Worm (Caenorhabditis elegans) whole organism, L4 larva: ENCODE results near the gene T14B4.19.

ENCODE experiments used
- T26A8.4 ChIP-seq: fragments of 200-800 bp; sonication (Bioruptor generic); IDR thresholded peaks from 2 replicates; pipeline ENCODE4 v1.3.6; 2022; ENCODE audit warnings: missing genetic modification characterization, missing compliant biosample characterization
- Y105C5A.15 ChIP-seq: fragments of 200-800 bp; sonication (Bioruptor generic); IDR thresholded peaks from 2 replicates; pipeline ENCODE4 v1.3.6; 2022; ENCODE audit warnings: missing genetic modification characterization, missing compliant biosample characterization
- Y48G9A.11 ChIP-seq: fragments of 200-800 bp; sonication (Bioruptor generic); IDR thresholded peaks from 2 replicates; pipeline ENCODE4 v1.3.6; 2022; ENCODE audit warnings: missing genetic modification reagents, missing genetic modification characterization, missing compliant biosample characterization
- Y75B8A.6 ChIP-seq: fragments of 200-800 bp; sonication (Bioruptor generic); IDR thresholded peaks from 2 replicates; pipeline ENCODE4 v1.3.6; 2022; ENCODE audit warnings: missing genetic modification reagents, missing genetic modification characterization, missing compliant biosample characterization
- ZK546.5 ChIP-seq, 2 experiments: sonication (generic microtip); optimal IDR thresholded peaks; 2 replicates each; lab custom pipeline; 2017; ENCODE audit warnings: missing biosample characterization in 2 of 2, missing genetic modification characterization in 2 of 2
- aha-1 ChIP-seq: fragments of 150-350 bp; peaks from one replicate; lab custom pipeline; 2014; ENCODE audit warnings: missing biosample characterization, missing genetic modification characterization
- aly-2 ChIP-seq: sonication (generic microtip); optimal IDR thresholded peaks from 2 replicates; lab custom pipeline; 2018; ENCODE audit warnings: missing biosample characterization, missing genetic modification characterization
- ceh-20 ChIP-seq: fragments of 200-800 bp; sonication (Bioruptor generic); IDR thresholded peaks from 2 replicates; pipeline ENCODE4 v1.3.6; 2022; ENCODE audit warnings: missing genetic modification reagents, missing genetic modification characterization, missing compliant biosample characterization
- ceh-82 ChIP-seq: sonication (generic microtip); optimal IDR thresholded peaks from 2 replicates; lab custom pipeline; 2017; ENCODE audit warnings: missing biosample characterization, missing genetic modification characterization
- ces-1 ChIP-seq: fragments of 150-350 bp; sonication (generic microtip); optimal IDR thresholded peaks from 4 replicates; lab custom pipeline; 2014; ENCODE audit warnings: missing biosample characterization, missing genetic modification reagents, missing genetic modification characterization
- cey-2 ChIP-seq: sonication (generic microtip); optimal IDR thresholded peaks from 3 replicates; lab custom pipeline; 2017; ENCODE audit warnings: missing genetic modification characterization, mild to moderate bottlenecking, missing compliant biosample characterization, antibody characterized with exemption, borderline replicate concordance; ENCODE audit not compliant: insufficient read depth
- ctbp-1 ChIP-seq: fragments of 200-800 bp; sonication (Bioruptor generic); IDR thresholded peaks from 2 replicates; pipeline ENCODE4 v1.3.6; 2022; ENCODE audit warnings: missing genetic modification reagents, missing genetic modification characterization, missing compliant biosample characterization
- daf-16 ChIP-seq, 3 experiments: sonication (generic microtip); optimal IDR thresholded peaks; 2 replicates each; lab custom pipeline; 2016 to 2017; ENCODE audit warnings: missing genetic modification characterization in 3 of 3, missing genetic modification reagents in 3 of 3, mild to moderate bottlenecking in 2 of 3, missing compliant biosample characterization in 2 of 3, missing biosample characterization in 1 of 3, moderate library complexity in 1 of 3
- dve-1 ChIP-seq: sonication (generic microtip); optimal IDR thresholded peaks from 2 replicates; lab custom pipeline; 2017; ENCODE audit warnings: antibody characterized with exemption, mild to moderate bottlenecking, missing genetic modification characterization, missing compliant biosample characterization; ENCODE audit not compliant: insufficient read depth
- egl-27 ChIP-seq: sonication (generic microtip); optimal IDR thresholded peaks from 3 replicates; lab custom pipeline; 2017; ENCODE audit warnings: missing biosample characterization, missing genetic modification reagents, missing genetic modification characterization
- fkh-10 ChIP-seq: fragments of 150-350 bp; optimal IDR thresholded peaks from 2 replicates; lab custom pipeline; 2014; ENCODE audit warnings: missing biosample characterization, missing genetic modification reagents, missing genetic modification characterization
- hif-1 ChIP-seq, 2 experiments: sonication (generic microtip); optimal IDR thresholded peaks; 2 replicates each; lab custom pipeline; 2016 to 2017; ENCODE audit warnings: missing compliant biosample characterization in 2 of 2, missing genetic modification characterization in 2 of 2, missing genetic modification reagents in 2 of 2, missing genotype in 2 of 2, mild to moderate bottlenecking in 1 of 2
- hlh-30 ChIP-seq: sonication (generic microtip); optimal IDR thresholded peaks from 2 replicates; lab custom pipeline; 2017; ENCODE audit warnings: antibody characterized with exemption, mild to moderate bottlenecking, missing genetic modification characterization, missing compliant biosample characterization; ENCODE audit not compliant: insufficient read depth
- lin-13 ChIP-seq: fragments of 150-350 bp; optimal IDR thresholded peaks from 2 replicates; lab custom pipeline; 2014; ENCODE audit warnings: missing biosample characterization, missing genetic modification reagents, missing genetic modification characterization
- lin-15B ChIP-seq: fragments of 150-350 bp; sonication (generic microtip); optimal IDR thresholded peaks from 3 replicates; lab custom pipeline; 2014; ENCODE audit warnings: missing biosample characterization, missing genetic modification characterization
- lin-39 ChIP-seq: fragments of 150-350 bp; optimal IDR thresholded peaks from 2 replicates; lab custom pipeline; 2014; ENCODE audit warnings: missing biosample characterization, missing genetic modification reagents, missing genetic modification characterization
- lir-3 ChIP-seq: sonication (generic microtip); optimal IDR thresholded peaks from 2 replicates; lab custom pipeline; 2016; ENCODE audit warnings: mild to moderate bottlenecking, missing genetic modification characterization, missing compliant biosample characterization
- mdl-1 ChIP-seq, 2 experiments: fragments of 150-350 bp in 1 of 2; sonication (generic microtip) in 1 of 2; optimal IDR thresholded peaks; 2 replicates each; lab custom pipeline; 2014 to 2017; ENCODE audit warnings: missing biosample characterization in 2 of 2, missing genetic modification characterization in 2 of 2
- mep-1 ChIP-seq: fragments of 150-350 bp; sonication (generic microtip); optimal IDR thresholded peaks from 3 replicates; lab custom pipeline; 2014; ENCODE audit warnings: missing biosample characterization, missing genetic modification characterization
- nhr-102 ChIP-seq: sonication (generic microtip); optimal IDR thresholded peaks from 2 replicates; lab custom pipeline; 2016; ENCODE audit warnings: mild to moderate bottlenecking, missing genetic modification characterization, moderate library complexity, missing compliant biosample characterization
- nhr-11 ChIP-seq: fragments of 150-350 bp; optimal IDR thresholded peaks from 2 replicates; lab custom pipeline; 2014; ENCODE audit warnings: missing biosample characterization, missing genetic modification characterization
- nhr-111 ChIP-seq: fragments of 200-800 bp; sonication (Bioruptor generic); optimal IDR thresholded peaks from 2 replicates; lab custom pipeline; 2018; ENCODE audit warnings: mild to moderate bottlenecking, missing genetic modification characterization, missing compliant biosample characterization
- nhr-237 ChIP-seq: sonication (generic microtip); optimal IDR thresholded peaks from 2 replicates; lab custom pipeline; 2017; ENCODE audit warnings: missing biosample characterization, missing genetic modification characterization
- nhr-28 ChIP-seq: fragments of 150-350 bp; optimal IDR thresholded peaks from 2 replicates; lab custom pipeline; 2014; ENCODE audit warnings: missing biosample characterization, missing genetic modification characterization
- nhr-76 ChIP-seq: fragments of 150-350 bp; optimal IDR thresholded peaks from 2 replicates; lab custom pipeline; 2014; ENCODE audit warnings: missing biosample characterization, missing genetic modification characterization
- pha-4 ChIP-seq, 2 experiments: fragments of 150-350 bp in 1 of 2; fragments of 200-800 bp in 1 of 2; sonication (Bioruptor generic) in 1 of 2; IDR thresholded peaks in 1 of 2; optimal IDR thresholded peaks in 1 of 2; 2 replicates each; pipeline versions ENCODE4 v1.3.6 to Lab custom; 2014 to 2022; ENCODE audit warnings: missing genetic modification characterization in 2 of 2, missing genetic modification reagents in 2 of 2, missing biosample characterization in 1 of 2, missing compliant biosample characterization in 1 of 2
- php-3 ChIP-seq: fragments of 200-800 bp; sonication (Bioruptor generic); IDR thresholded peaks from 2 replicates; pipeline ENCODE4 v1.3.6; 2022; ENCODE audit warnings: missing genetic modification reagents, missing genetic modification characterization, missing compliant biosample characterization
- set-16 ChIP-seq: fragments of 200-800 bp; sonication (Bioruptor generic); IDR thresholded peaks from 2 replicates; pipeline ENCODE4 v1.3.6; 2022; ENCODE audit warnings: missing genetic modification reagents, missing genetic modification characterization, missing compliant biosample characterization
- spr-3 ChIP-seq: fragments of 200-800 bp; sonication (Bioruptor generic); optimal IDR thresholded peaks from 2 replicates; lab custom pipeline; 2018; ENCODE audit warnings: mild to moderate bottlenecking, missing genetic modification characterization, missing compliant biosample characterization
- unc-39 ChIP-seq: sonication (generic microtip); optimal IDR thresholded peaks from 2 replicates; lab custom pipeline; 2017; ENCODE audit warnings: missing biosample characterization, missing genetic modification characterization
- unc-62 ChIP-seq, 3 experiments: fragments of 150-350 bp in 1 of 3; sonication (generic microtip); optimal IDR thresholded peaks in 2 of 3; peaks in 1 of 3; 1 replicate in 1 of 3; 2 replicates in 2 of 3; lab custom pipeline; 2014 to 2017; ENCODE audit warnings: missing biosample characterization in 3 of 3, missing genetic modification characterization in 3 of 3, missing genetic modification reagents in 3 of 3, missing genotype in 1 of 3
- zfp-2 ChIP-seq: sonication (generic microtip); optimal IDR thresholded peaks from 2 replicates; lab custom pipeline; 2016; ENCODE audit warnings: mild to moderate bottlenecking, missing genetic modification characterization, missing compliant biosample characterization
- ztf-11 ChIP-seq: fragments of 150-350 bp; optimal IDR thresholded peaks from 2 replicates; lab custom pipeline; 2014; ENCODE audit warnings: missing biosample characterization, missing genetic modification characterization

The T14B4.19 gene

DNA sequence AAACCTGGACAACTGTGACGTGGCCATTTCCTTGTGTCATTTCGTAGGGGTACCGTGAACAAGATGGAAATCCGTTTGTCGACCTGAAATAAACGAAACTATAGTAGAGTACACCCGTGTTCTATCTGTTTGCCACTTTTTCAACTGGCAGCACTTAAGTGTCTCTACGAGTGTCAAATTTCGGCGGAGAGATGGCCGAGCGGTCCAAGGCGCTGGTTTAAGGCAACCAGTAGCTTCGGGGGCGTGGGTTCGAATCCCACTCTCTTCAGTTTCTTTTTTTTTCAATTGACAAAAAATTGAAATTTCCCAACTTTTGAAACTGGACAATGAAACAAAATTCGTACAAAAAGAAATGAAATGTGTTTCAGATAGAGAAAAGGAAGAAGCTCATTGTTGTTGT, 8.8 kb upstream of the T14B4.19 start (continued):
- TF ChIP-seq spr-3 (GFP tag; lab: Kevin White, UChicago) (no peak), aly-2 (tag; lab: Kevin White, UChicago) (no peak), pha-4 (GFP tag; IDR thresholded peaks at IDR 0.05; lab: Robert Waterston, UW) (no peak; the same call in 1 of the 2 replicates), pha-4 (tag; optimal IDR thresholded peaks at IDR 0.05; lab: Kevin White, UChicago) (no peak), set-16 (GFP tag; lab: Robert Waterston, UW) (no peak; the same call in 1 of the 2 replicates), lir-3 (tag; lab: Kevin White, UChicago) (no peak), ztf-11 (no peak), egl-27 (tag; lab: Kevin White, UChicago) (no peak), zfp-2 (tag; lab: Kevin White, UChicago) (no peak), ces-1 (GFP tag; lab: Kevin White, UChicago) (no peak), lin-13 (GFP tag; lab: Kevin White, UChicago) (no peak), lin-39 (tag; lab: Kevin White, UChicago) (no peak), hlh-30 (tag; lab: Kevin White, UChicago) (no peak)

DNA sequence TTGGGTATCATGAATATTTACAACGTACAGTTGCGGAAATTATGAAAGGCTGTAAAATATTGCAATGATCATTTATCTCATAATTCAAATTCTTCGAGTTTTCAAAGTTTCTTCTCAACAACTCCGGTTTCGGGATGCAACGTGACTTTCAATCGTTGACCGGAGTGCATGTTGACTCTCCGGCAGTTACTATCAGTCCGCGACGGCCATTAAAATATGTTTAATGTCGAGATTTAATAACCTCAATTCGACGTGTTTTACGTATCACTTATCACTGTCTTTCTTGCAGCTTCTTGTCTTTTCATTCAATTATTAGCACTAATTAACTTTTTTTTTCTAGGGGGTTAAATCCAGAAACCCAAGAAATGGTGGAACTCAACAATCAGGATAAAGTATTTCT, 5.5 kb upstream of the T14B4.19 start, which contains the start of gene tsp-10:
TSS of gene tsp-10 (plus strand) at position 366 of the 400 bp plus-strand sequence.
- TF ChIP-seq php-3 (GFP tag; lab: Robert Waterston, UW), result 0 out of 2 replicates have a peak, but pooled peaks have one; percentile 37
- peak; percentile 30 for TF ChIP-seq dve-1
- no peak for TF ChIP-seq daf-16 (GFP tag; optimal IDR thresholded peaks at IDR 0.05; lab: Kevin White, UChicago)
- TF ChIP-seq daf-16 (tag; optimal IDR thresholded peaks at IDR 0.05; lab: Kevin White, UChicago), result peak; percentile 65
- TF ChIP-seq ceh-20 (GFP tag; lab: Robert Waterston, UW), result no peak
- TF ChIP-seq nhr-28 (tag; lab: Kevin White, UChicago), result peak; percentile 4
- TF ChIP-seq, all 104 proteins: peak for 4

DNA sequence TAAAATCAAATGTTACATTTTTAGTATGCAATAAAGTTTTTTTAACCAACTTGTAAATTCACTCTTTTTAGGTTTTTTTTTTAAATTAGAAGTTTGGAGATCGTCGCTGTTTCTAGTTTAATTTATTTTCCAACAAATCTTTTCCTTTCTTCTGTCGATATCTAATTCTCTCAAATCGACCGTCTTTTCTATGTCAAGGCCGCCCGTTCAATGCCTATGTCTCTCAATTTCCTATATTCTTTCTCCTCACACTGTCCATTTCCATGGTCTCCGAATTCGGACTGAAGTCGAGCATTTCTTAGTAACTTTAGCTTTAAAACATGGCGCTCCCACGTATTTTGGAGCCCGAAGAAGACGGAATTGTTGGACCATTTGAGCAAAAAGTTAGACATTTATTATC, 3.9 kb upstream of the T14B4.19 start, which contains the start of the genes T14B4.5 and T14B4.20:
TSS of gene T14B4.5 (plus strand) at position 226 of the 400 bp plus-strand sequence.
TSS of gene T14B4.20 (plus strand) at position 264 of the 400 bp plus-strand sequence.
- TF ChIP-seq aha-1 (tag; lab: Kevin White, UChicago) (no peak), fkh-10 (GFP tag; lab: Kevin White, UChicago) (no peak), mep-1 (tag; lab: Kevin White, UChicago) (no peak), nhr-102 (no peak), Y75B8A.6 (no peak), ctbp-1 (no peak), spr-3 (GFP tag; lab: Kevin White, UChicago) (no peak), nhr-111 (GFP tag; lab: Kevin White, UChicago) (no peak), dve-1 (no peak), nhr-76 (tag; lab: Kevin White, UChicago) (no peak), nhr-11 (no peak), mdl-1 (tag; optimal IDR thresholded peaks at IDR 0.05; lab: Kevin White, UChicago) (no peak), unc-39 (tag; lab: Kevin White, UChicago) (no peak), ceh-82 (tag; lab: Kevin White, UChicago) (no peak), Y105C5A.15 (GFP tag; lab: Robert Waterston, UW) (no peak), cey-2 (tag; lab: Kevin White, UChicago) (no peak), ces-1 (GFP tag; lab: Kevin White, UChicago) (no peak), T26A8.4 (GFP tag; lab: Robert Waterston, UW) (no peak), lin-15B (tag; lab: Kevin White, UChicago) (no peak), ceh-20 (GFP tag; lab: Robert Waterston, UW) (no peak)

DNA sequence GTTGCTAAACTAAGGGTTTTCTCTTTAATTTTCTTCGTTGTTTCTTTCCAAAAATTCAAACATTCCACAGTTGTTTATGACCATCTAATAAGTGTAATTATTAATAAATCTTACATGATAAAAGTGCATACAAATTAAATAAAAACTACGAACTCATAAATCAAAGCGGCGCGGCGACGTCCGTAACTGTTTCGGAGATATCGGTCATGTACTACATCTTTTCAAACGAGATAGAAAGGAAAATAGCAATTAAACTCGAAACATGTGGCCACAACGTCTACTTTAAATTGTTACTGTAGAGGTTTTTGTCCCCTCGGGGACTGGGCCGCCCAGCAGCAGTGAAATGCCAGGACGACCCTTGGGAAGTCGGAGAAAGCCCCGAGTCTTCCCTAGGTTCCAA, 3.1 kb upstream of the T14B4.19 start:
- no peak for TF ChIP-seq nhr-237 (tag; lab: Kevin White, UChicago)
- no peak for TF ChIP-seq ZK546.5 (tag; optimal IDR thresholded peaks at IDR 0.05; lab: Kevin White, UChicago)
- TF ChIP-seq unc-62 (GFP tag; optimal IDR thresholded peaks at IDR 0.05 in 1 of 2; lab: Kevin White, UChicago), result no peak
- TF ChIP-seq unc-62 (tag; optimal IDR thresholded peaks at IDR 0.05; lab: Kevin White, UChicago), result no peak
- no peak for TF ChIP-seq hif-1 (tag; optimal IDR thresholded peaks at IDR 0.05; lab: Kevin White, UChicago)
- TF ChIP-seq Y48G9A.11 (GFP tag; lab: Robert Waterston, UW), result no peak
